Worm (Caenorhabditis elegans): ENCODE measurements around the gene ptr-24.

DNA sequence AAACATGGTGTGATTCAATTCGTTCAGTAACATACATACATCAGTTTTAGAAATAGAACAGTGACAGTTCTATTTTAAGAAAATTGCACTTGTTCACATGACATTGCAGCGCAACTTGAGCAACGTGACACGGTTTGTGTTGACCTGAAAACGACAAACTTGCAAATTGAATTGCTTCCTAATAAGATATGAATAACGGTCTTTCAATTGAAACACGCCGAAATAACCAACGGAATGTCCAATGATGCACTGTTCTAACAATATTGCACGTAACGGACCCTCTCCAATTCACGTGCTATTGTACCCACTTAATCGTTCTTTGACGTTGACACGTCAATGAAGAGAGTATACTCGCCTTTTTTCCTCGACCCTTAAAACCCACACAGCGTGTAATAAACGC is 22.0 kb downstream of the ptr-24 start:
- TF ChIP-seq crh-2 (tag; optimal IDR thresholded peaks at IDR 0.05): peak; percentile 79
- TF ChIP-seq nhr-77 (tag; optimal IDR thresholded peaks at IDR 0.05): no peak
- TF ChIP-seq elt-3 (tag; optimal IDR thresholded peaks at IDR 0.05): no peak
- TF ChIP-seq nhr-237 (tag; optimal IDR thresholded peaks at IDR 0.05): no peak
- no peak for TF ChIP-seq unc-62 (GFP tag; optimal IDR thresholded peaks at IDR 0.05)
- TF ChIP-seq nhr-11 (tag; optimal IDR thresholded peaks at IDR 0.05): no peak
- peak in 1 of 2 experiments; percentile 15 for TF ChIP-seq lsy-2 (tag; optimal IDR thresholded peaks at IDR 0.05)
- no peak for TF ChIP-seq unc-39 (tag; optimal IDR thresholded peaks at IDR 0.05)
- no peak for TF ChIP-seq skn-1 (tag; optimal IDR thresholded peaks at IDR 0.05)
- TF ChIP-seq snpc-4 (tag; optimal IDR thresholded peaks at IDR 0.05): no peak
- TF ChIP-seq ztf-11 (tag; optimal IDR thresholded peaks at IDR 0.05): no peak
- TF ChIP-seq mdl-1 (tag; optimal IDR thresholded peaks at IDR 0.05): peak in 1 of 2 experiments; percentile 0
